Worm (Caenorhabditis elegans) whole organism, young adult: ENCODE data around the gene T10G3.8.

ENCODE experiments used
- B0035.1 ChIP-seq: sonication (generic microtip); optimal IDR thresholded peaks from 2 replicates; lab custom pipeline; 2016; ENCODE audit warnings: missing genetic modification characterization, mild to moderate bottlenecking, missing compliant biosample characterization, missing genotype, missing genetic modification reagents
- C06A6.2 ChIP-seq: fragments of 200-800 bp; sonication (Bioruptor generic); conservative IDR thresholded peaks from 2 replicates; pipeline ENCODE4 v1.3.6; 2022; ENCODE audit warnings: missing genetic modification characterization, missing compliant biosample characterization
- F10E7.11 ChIP-seq: sonication (generic microtip); optimal IDR thresholded peaks from 2 replicates; lab custom pipeline; 2017; ENCODE audit warnings: mild to moderate bottlenecking, missing genetic modification characterization, moderate library complexity, missing compliant biosample characterization
- F22D6.2 ChIP-seq: sonication (generic microtip); optimal IDR thresholded peaks from 2 replicates; lab custom pipeline; 2016; ENCODE audit warnings: mild to moderate bottlenecking, missing genetic modification characterization, missing compliant biosample characterization
- F37B4.10 ChIP-seq: fragments of 200-800 bp; sonication (Bioruptor generic); IDR thresholded peaks from 2 replicates; pipeline ENCODE4 v1.3.6; 2022; ENCODE audit warnings: missing genetic modification characterization, missing compliant biosample characterization
- T26A5.8 ChIP-seq: sonication (generic microtip); optimal IDR thresholded peaks from 2 replicates; lab custom pipeline; 2016; ENCODE audit warnings: missing genetic modification characterization, missing compliant biosample characterization
- Y53F4B.3 ChIP-seq: fragments of 200-800 bp; sonication (Bioruptor generic); IDR thresholded peaks from 2 replicates; pipeline ENCODE4 v1.3.6; 2022; ENCODE audit warnings: missing genetic modification reagents, missing genetic modification characterization, missing compliant biosample characterization
- Y53G8AR.9 ChIP-seq: fragments of 200-800 bp; sonication (Bioruptor generic); conservative IDR thresholded peaks from 2 replicates; pipeline ENCODE4 v1.3.6; 2022; ENCODE audit warnings: missing genetic modification reagents, missing genetic modification characterization, missing compliant biosample characterization
- ama-1 ChIP-seq, 3 experiments: fragments of 150-350 bp in 1 of 3; sonication (generic microtip) in 2 of 3; optimal IDR thresholded peaks; 2 replicates each; lab custom pipeline; 2014 to 2018; ENCODE audit warnings: missing biosample characterization in 2 of 3, missing genetic modification characterization in 2 of 3, missing genetic modification reagents in 2 of 3
- aptf-2 ChIP-seq: fragments of 200-800 bp; sonication (Bioruptor generic); conservative IDR thresholded peaks from 2 replicates; pipeline ENCODE4 v1.3.6; 2022; ENCODE audit warnings: missing genetic modification reagents, missing genetic modification characterization, missing compliant biosample characterization
- aptf-3 ChIP-seq: fragments of 200-800 bp; sonication (Bioruptor generic); IDR thresholded peaks from 2 replicates; pipeline ENCODE4 v1.3.6; 2022; ENCODE audit warnings: missing genetic modification characterization, missing compliant biosample characterization
- attf-3 ChIP-seq: fragments of 200-800 bp; sonication (Bioruptor generic); conservative IDR thresholded peaks from 2 replicates; pipeline ENCODE4 v1.3.6; 2022; ENCODE audit warnings: missing genetic modification reagents, missing genetic modification characterization, missing compliant biosample characterization
- bed-1 ChIP-seq: fragments of 200-800 bp; sonication (Bioruptor generic); IDR thresholded peaks from 2 replicates; pipeline ENCODE4 v1.3.6; 2022; ENCODE audit warnings: missing genetic modification reagents, missing genetic modification characterization, missing compliant biosample characterization
- bed-2 ChIP-seq: fragments of 200-800 bp; sonication (Bioruptor generic); IDR thresholded peaks from 2 replicates; pipeline ENCODE4 v1.3.6; 2022; ENCODE audit warnings: missing genetic modification reagents, missing genetic modification characterization, missing compliant biosample characterization
- cebp-1 ChIP-seq, 2 experiments: fragments of 200-800 bp in 1 of 2; sonication (Bioruptor generic) in 1 of 2; sonication (generic microtip) in 1 of 2; IDR thresholded peaks in 1 of 2; optimal IDR thresholded peaks in 1 of 2; 2 replicates each; pipeline versions ENCODE4 v1.3.6 to Lab custom; 2017 to 2022; ENCODE audit warnings: missing compliant biosample characterization in 2 of 2, missing genetic modification characterization in 2 of 2, mild to moderate bottlenecking in 1 of 2, missing genetic modification reagents in 1 of 2, moderate library complexity in 1 of 2
- ceh-100 ChIP-seq: fragments of 200-800 bp; sonication (Bioruptor generic); IDR thresholded peaks from 2 replicates; pipeline ENCODE4 v1.3.6; 2022; ENCODE audit warnings: missing genetic modification reagents, missing genetic modification characterization, missing compliant biosample characterization
- ceh-91 ChIP-seq: fragments of 200-800 bp; sonication (Bioruptor generic); IDR thresholded peaks from 2 replicates; pipeline ENCODE4 v1.3.6; 2022; ENCODE audit warnings: missing genetic modification reagents, missing genetic modification characterization, missing compliant biosample characterization
- chd-7 ChIP-seq: sonication (generic microtip); optimal IDR thresholded peaks from 2 replicates; lab custom pipeline; 2016; ENCODE audit warnings: mild to moderate bottlenecking, missing genetic modification characterization, moderate library complexity, missing compliant biosample characterization
- die-1 ChIP-seq: sonication (generic microtip); optimal IDR thresholded peaks from 2 replicates; lab custom pipeline; 2016; ENCODE audit warnings: missing genotype, mild to moderate bottlenecking, missing genetic modification characterization, missing compliant biosample characterization
- dox-1 ChIP-seq: fragments of 200-800 bp; sonication (Bioruptor generic); IDR thresholded peaks from 2 replicates; pipeline ENCODE4 v1.3.6; 2022; ENCODE audit warnings: missing genetic modification reagents, missing genetic modification characterization, missing compliant biosample characterization
- fkh-3 ChIP-seq: sonication (generic microtip); optimal IDR thresholded peaks from 2 replicates; lab custom pipeline; 2016; ENCODE audit warnings: mild to moderate bottlenecking, missing genetic modification characterization, missing compliant biosample characterization
- hrde-1 ChIP-seq: sonication (generic microtip); optimal IDR thresholded peaks from 2 replicates; lab custom pipeline; 2016; ENCODE audit warnings: missing genetic modification characterization, mild to moderate bottlenecking, missing compliant biosample characterization, moderate library complexity, missing genotype, missing genetic modification reagents, borderline replicate concordance
- lag-1 ChIP-seq: fragments of 200-800 bp; sonication (Bioruptor generic); IDR thresholded peaks from 2 replicates; pipeline ENCODE4 v1.3.6; 2022; ENCODE audit warnings: missing genetic modification reagents, missing genetic modification characterization, missing compliant biosample characterization
- let-607 ChIP-seq, 2 experiments: fragments of 200-800 bp in 1 of 2; sonication (Bioruptor generic) in 1 of 2; sonication (generic microtip) in 1 of 2; optimal IDR thresholded peaks; 2 replicates each; lab custom pipeline; 2016 to 2018; ENCODE audit warnings: mild to moderate bottlenecking in 2 of 2, missing compliant biosample characterization in 2 of 2, missing genetic modification characterization in 2 of 2, moderate library complexity in 2 of 2, missing genotype in 1 of 2
- lin-40 ChIP-seq: sonication (generic microtip); optimal IDR thresholded peaks from 2 replicates; lab custom pipeline; 2016; ENCODE audit warnings: missing genetic modification characterization, mild to moderate bottlenecking, missing compliant biosample characterization, missing genotype, missing genetic modification reagents
- lsy-27 ChIP-seq: sonication (generic microtip); optimal IDR thresholded peaks from 2 replicates; lab custom pipeline; 2017; ENCODE audit warnings: missing genetic modification characterization, mild to moderate bottlenecking, missing compliant biosample characterization, antibody characterized with exemption, missing genotype, borderline replicate concordance; ENCODE audit not compliant: insufficient read depth
- madf-10 ChIP-seq: sonication (generic microtip); optimal IDR thresholded peaks from 2 replicates; lab custom pipeline; 2016; ENCODE audit warnings: mild to moderate bottlenecking, missing genetic modification characterization, missing compliant biosample characterization
- madf-6 ChIP-seq: fragments of 200-800 bp; sonication (Bioruptor generic); IDR thresholded peaks from 2 replicates; pipeline ENCODE4 v1.3.6; 2022; ENCODE audit warnings: missing genetic modification reagents, missing genetic modification characterization, missing compliant biosample characterization
- madf-8 ChIP-seq: fragments of 200-800 bp; sonication (Bioruptor generic); conservative IDR thresholded peaks from 2 replicates; pipeline ENCODE4 v1.3.6; 2022; ENCODE audit warnings: missing genetic modification reagents, missing genetic modification characterization, missing compliant biosample characterization
- mel-28 ChIP-seq: sonication (generic microtip); optimal IDR thresholded peaks from 2 replicates; lab custom pipeline; 2016; ENCODE audit warnings: borderline replicate concordance, mild to moderate bottlenecking, missing genetic modification characterization, missing compliant biosample characterization
- nfyb-1 ChIP-seq: fragments of 200-800 bp; sonication (Bioruptor generic); IDR thresholded peaks from 2 replicates; pipeline ENCODE4 v1.3.6; 2022; ENCODE audit warnings: missing genetic modification reagents, missing genetic modification characterization, missing compliant biosample characterization
- nhr-120 ChIP-seq: fragments of 200-800 bp; sonication (Bioruptor generic); IDR thresholded peaks from 2 replicates; pipeline ENCODE4 v1.3.6; 2022; ENCODE audit warnings: missing genetic modification characterization, missing compliant biosample characterization
- nhr-80 ChIP-seq: sonication (generic microtip); optimal IDR thresholded peaks from 2 replicates; lab custom pipeline; 2016; ENCODE audit warnings: missing genetic modification characterization, missing compliant biosample characterization
- snpc-4 ChIP-seq, 5 experiments: fragments of 150-350 bp in 1 of 5; sonication (generic microtip) in 4 of 5; optimal IDR thresholded peaks; 2 replicates each; lab custom pipeline; 2014 to 2018; ENCODE audit warnings: missing genetic modification characterization in 5 of 5, missing biosample characterization in 3 of 5, antibody characterized with exemption in 2 of 5, mild to moderate bottlenecking in 2 of 5, missing compliant biosample characterization in 2 of 5, missing genotype in 2 of 5, moderate library complexity in 2 of 5, missing genetic modification reagents in 1 of 5
- tbx-9 ChIP-seq: sonication (generic microtip); optimal IDR thresholded peaks from 2 replicates; lab custom pipeline; 2016; ENCODE audit warnings: borderline replicate concordance, missing genetic modification characterization, inconsistent platforms, missing compliant biosample characterization
- unc-130 ChIP-seq: sonication (generic microtip); optimal IDR thresholded peaks from 2 replicates; lab custom pipeline; 2016; ENCODE audit warnings: missing genetic modification reagents, missing genetic modification characterization, missing compliant biosample characterization
- zfh-2 ChIP-seq: fragments of 200-800 bp; sonication (Bioruptor generic); conservative IDR thresholded peaks from 2 replicates; pipeline ENCODE4 v1.3.6; 2022; ENCODE audit warnings: missing genetic modification reagents, missing genetic modification characterization, missing compliant biosample characterization
- ztf-22 ChIP-seq: fragments of 200-800 bp; sonication (Bioruptor generic); optimal IDR thresholded peaks from 2 replicates; lab custom pipeline; 2018; ENCODE audit warnings: mild to moderate bottlenecking, missing genetic modification characterization, moderate library complexity, missing compliant biosample characterization
- ztf-26 ChIP-seq: sonication (generic microtip); optimal IDR thresholded peaks from 2 replicates; lab custom pipeline; 2017; ENCODE audit warnings: missing genetic modification characterization, missing compliant biosample characterization
- ztf-6 ChIP-seq: fragments of 200-800 bp; sonication (Bioruptor generic); IDR thresholded peaks from 2 replicates; pipeline ENCODE4 v1.3.6; 2022; ENCODE audit warnings: missing genetic modification reagents, missing genetic modification characterization, missing compliant biosample characterization

Gene T10G3.8

ce11 chrV:13489830-13490229, 13.6 kb upstream of the T10G3.8 start, which contains the start of gene T10G3.3:
Gene T10G3.3, minus strand, starts transcription at chrV:13490199.
- TF ChIP-seq C06A6.2 (no peak), aptf-2 (GFP tag; lab: Robert Waterston, UW) (no peak), let-607 (tag; optimal IDR thresholded peaks at IDR 0.05; lab: Kevin White, UChicago) (no peak), ama-1 (optimal IDR thresholded peaks at IDR 0.05; lab: Kevin White, UChicago) (no peak), ama-1 (GFP tag; optimal IDR thresholded peaks at IDR 0.05; lab: Kevin White, UChicago) (no peak), hrde-1 (tag; lab: Kevin White, UChicago) (no peak), T26A5.8 (no peak), B0035.1 (tag; lab: Kevin White, UChicago) (no peak), madf-10 (tag; lab: Kevin White, UChicago) (no peak), madf-6 (no peak), ztf-6 (GFP tag; lab: Robert Waterston, UW) (no peak), Y53G8AR.9 (GFP tag; lab: Robert Waterston, UW) (no peak), cebp-1 (GFP tag; IDR thresholded peaks at IDR 0.05; lab: Robert Waterston, UW) (no peak), cebp-1 (tag; optimal IDR thresholded peaks at IDR 0.05; lab: Kevin White, UChicago) (no peak), nhr-120 (GFP tag; lab: Robert Waterston, UW) (no peak), chd-7 (tag; lab: Kevin White, UChicago) (no peak), lag-1 (GFP tag; lab: Robert Waterston, UW) (no peak), nfyb-1 (GFP tag; lab: Robert Waterston, UW) (no peak), lin-40 (no peak), ceh-100 (GFP tag; lab: Robert Waterston, UW) (no peak)

ce11 chrV:13488297-13488803, 12.1 kb upstream of the T10G3.8 start:
- no peak for TF ChIP-seq bed-1
- TF ChIP-seq ztf-26 (tag; lab: Kevin White, UChicago), result no peak
- TF ChIP-seq F37B4.10 (GFP tag; lab: Robert Waterston, UW), result no peak
- TF ChIP-seq F22D6.2, result no peak
- TF ChIP-seq F10E7.11 (tag; lab: Kevin White, UChicago), result no peak
- TF ChIP-seq die-1 (tag; lab: Kevin White, UChicago), result no peak
- TF ChIP-seq lsy-27 (tag; lab: Kevin White, UChicago), result no peak
- TF ChIP-seq fkh-3, result no peak
- no peak for TF ChIP-seq madf-8
- TF ChIP-seq ceh-91 (GFP tag; lab: Robert Waterston, UW), result no peak

- TF ChIP-seq aptf-3 (GFP tag; lab: Robert Waterston, UW) (no peak), attf-3 (no peak), Y53G8AR.9 (GFP tag; lab: Robert Waterston, UW) (no peak), dox-1 (GFP tag; lab: Robert Waterston, UW) (no peak), snpc-4 (GFP tag; optimal IDR thresholded peaks at IDR 0.05; lab: Kevin White, UChicago) (no peak), snpc-4 (tag; optimal IDR thresholded peaks at IDR 0.05; lab: Kevin White, UChicago) (no peak), madf-8 (no peak), zfh-2 (no peak), Y53F4B.3 (no peak), tbx-9 (tag; lab: Kevin White, UChicago) (no peak), mel-28 (no peak), nhr-80 (no peak), bed-2 (GFP tag; lab: Robert Waterston, UW) (no peak), ceh-91 (GFP tag; lab: Robert Waterston, UW) (no peak), ztf-22 (GFP tag; lab: Kevin White, UChicago) (no peak), unc-130 (no peak), lin-40 (no peak)
Measured at ce11 chrV:13485732-13486131, 9.5 kb upstream of the T10G3.8 start.
